Fruit fly (Drosophila melanogaster) whole organism, embryonic: ENCODE results near the gene CG31792.

Experiments
- B-H1 ChIP-seq: fragments of 200-800 bp; sonication (Bioruptor generic); IDR thresholded peaks from 3 replicates; pipeline ENCODE4 v1.3.6; 2022; ENCODE audit warnings: missing biosample characterization, missing genetic modification characterization
- Bgb ChIP-seq: fragments of 200-800 bp; sonication (Bioruptor generic); IDR thresholded peaks from 2 replicates; pipeline ENCODE4 v1.3.6; 2022; ENCODE audit warnings: missing biosample characterization, missing genetic modification characterization; ENCODE audit not compliant: partially characterized antibody
- CG1024 ChIP-seq: fragments of 200-800 bp; sonication (Bioruptor generic); IDR thresholded peaks from 2 replicates; pipeline ENCODE4 v1.3.6; 2022; ENCODE audit warnings: missing biosample characterization, missing genetic modification characterization
- CG10274 ChIP-seq: fragments of 200-800 bp; sonication (Bioruptor generic); optimal IDR thresholded peaks from 3 replicates; lab custom pipeline; 2017; ENCODE audit warnings: missing biosample characterization, mild to moderate bottlenecking, missing genetic modification characterization
- CG10543 ChIP-seq: fragments of 200-800 bp; sonication (Bioruptor generic); optimal IDR thresholded peaks from 3 replicates; lab custom pipeline; 2017; ENCODE audit warnings: missing biosample characterization, mild to moderate bottlenecking, missing genetic modification characterization, moderate library complexity
- CG11085 ChIP-seq: fragments of 200-800 bp; sonication (Bioruptor generic); IDR thresholded peaks from 2 replicates; pipeline ENCODE4 v1.3.6; 2022; ENCODE audit warnings: missing biosample characterization, missing genetic modification characterization
- CG11696 ChIP-seq: fragments of 200-800 bp; sonication (Bioruptor generic); IDR thresholded peaks from 2 replicates; pipeline ENCODE4 v1.3.6; 2022; ENCODE audit warnings: missing biosample characterization, missing genetic modification characterization
- CG12219 ChIP-seq: fragments of 200-800 bp; sonication (Bioruptor generic); optimal IDR thresholded peaks from 3 replicates; lab custom pipeline; 2018; ENCODE audit warnings: missing biosample characterization, mild to moderate bottlenecking, missing genetic modification characterization
- CG14014 ChIP-seq: fragments of 200-800 bp; sonication (Bioruptor generic); IDR thresholded peaks from 2 replicates; pipeline ENCODE4 v1.3.6; 2022; ENCODE audit warnings: missing biosample characterization, missing genetic modification characterization
- CG1603 ChIP-seq: fragments of 200-800 bp; sonication (Bioruptor generic); optimal IDR thresholded peaks from 2 replicates; lab custom pipeline; 2019; ENCODE audit warnings: missing biosample characterization, mild to moderate bottlenecking, missing genetic modification characterization, moderate library complexity
- CG16779 ChIP-seq: fragments of 200-800 bp; sonication (Bioruptor generic); IDR thresholded peaks from 2 replicates; pipeline ENCODE4 v1.3.6; 2022; ENCODE audit warnings: missing biosample characterization, missing genetic modification characterization
- CG17186 ChIP-seq: fragments of 200-800 bp; sonication (Bioruptor generic); optimal IDR thresholded peaks from 3 replicates; lab custom pipeline; 2017; ENCODE audit warnings: missing biosample characterization, missing genetic modification reagents, missing genetic modification characterization
- CG2678 ChIP-seq: fragments of 200-800 bp; sonication (Bioruptor generic); optimal IDR thresholded peaks from 3 replicates; lab custom pipeline; 2019; ENCODE audit warnings: missing biosample characterization, mild to moderate bottlenecking, missing genetic modification characterization, moderate library complexity
- CG31441 ChIP-seq: fragments of 200-800 bp; sonication (Bioruptor generic); IDR thresholded peaks from 2 replicates; pipeline ENCODE4 v1.3.6; 2022; ENCODE audit warnings: missing biosample characterization, missing genetic modification characterization
- CG5245 ChIP-seq: fragments of 200-800 bp; sonication (Bioruptor generic); optimal IDR thresholded peaks from 3 replicates; lab custom pipeline; 2016; ENCODE audit warnings: missing biosample characterization, missing genetic modification characterization
- CG5953 ChIP-seq: fragments of 200-800 bp; sonication (Bioruptor generic); IDR thresholded peaks from 2 replicates; pipeline ENCODE4 v1.3.6; 2022; ENCODE audit warnings: missing biosample characterization, missing genetic modification characterization
- CG6765 ChIP-seq: fragments of 200-800 bp; sonication (Bioruptor generic); optimal IDR thresholded peaks from 3 replicates; lab custom pipeline; 2017; ENCODE audit warnings: missing biosample characterization, mild to moderate bottlenecking, missing genetic modification characterization
- CG8281 ChIP-seq: fragments of 200-800 bp; sonication (Bioruptor generic); optimal IDR thresholded peaks from 2 replicates; lab custom pipeline; 2018; ENCODE audit warnings: missing biosample characterization, mild to moderate bottlenecking, missing genetic modification characterization, moderate library complexity
- Chrac-16 ChIP-seq: fragments of 200-800 bp; sonication (Bioruptor generic); optimal IDR thresholded peaks from 3 replicates; lab custom pipeline; 2016; ENCODE audit warnings: missing biosample characterization, missing genetic modification characterization
- Drgx ChIP-seq: fragments of 200-800 bp; sonication (Bioruptor generic); IDR thresholded peaks from 2 replicates; pipeline ENCODE4 v1.3.6; 2022; ENCODE audit warnings: missing biosample characterization, missing genetic modification characterization
- E2f2 ChIP-seq: fragments of 200-800 bp; sonication (Bioruptor generic); IDR thresholded peaks from 2 replicates; pipeline ENCODE4 v1.3.6; 2022; ENCODE audit warnings: missing biosample characterization, missing genetic modification characterization
- Gug ChIP-seq: fragments of 200-800 bp; sonication (Bioruptor generic); IDR thresholded peaks from 4 replicates; pipeline ENCODE4 v1.3.6; 2022; ENCODE audit warnings: missing biosample characterization, missing genetic modification characterization
- Hey ChIP-seq: fragments of 200-800 bp; sonication (Bioruptor generic); optimal IDR thresholded peaks from 3 replicates; lab custom pipeline; 2018; ENCODE audit warnings: missing biosample characterization, mild to moderate bottlenecking, missing genetic modification characterization
- Hsf ChIP-seq: fragments of 200-800 bp; sonication (Bioruptor generic); optimal IDR thresholded peaks from 3 replicates; lab custom pipeline; 2016; ENCODE audit warnings: missing biosample characterization, missing genetic modification characterization
- Lim3 ChIP-seq: fragments of 200-800 bp; sonication (Bioruptor generic); IDR thresholded peaks from 2 replicates; pipeline ENCODE4 v1.3.6; 2022; ENCODE audit warnings: missing biosample characterization, missing genetic modification characterization
- MBD-R2 ChIP-seq: fragments of 200-800 bp; sonication (Bioruptor generic); IDR thresholded peaks from 2 replicates; pipeline ENCODE4 v1.3.6; 2022; ENCODE audit warnings: missing biosample characterization, missing genetic modification characterization
- Med ChIP-seq: fragments of 200-800 bp; sonication (Bioruptor generic); peaks from one replicate; lab custom pipeline; 2016; ENCODE audit warnings: missing biosample characterization, missing genetic modification characterization, mild to moderate bottlenecking, inconsistent platforms, moderate library complexity
- NFAT ChIP-seq: fragments of 200-800 bp; sonication (Bioruptor generic); IDR thresholded peaks from 2 replicates; pipeline ENCODE4 v1.3.6; 2022; ENCODE audit warnings: missing biosample characterization, missing genetic modification characterization
- Neu2 ChIP-seq: fragments of 200-800 bp; sonication (Bioruptor generic); optimal IDR thresholded peaks from 3 replicates; lab custom pipeline; 2016; ENCODE audit warnings: missing biosample characterization, missing genetic modification characterization, borderline replicate concordance
- Opbp ChIP-seq: fragments of 200-800 bp; sonication (Bioruptor generic); IDR thresholded peaks from 3 replicates; pipeline ENCODE4 v1.3.6; 2022; ENCODE audit warnings: missing biosample characterization, missing genetic modification characterization; ENCODE audit not compliant: partially characterized antibody
- Pdp1 ChIP-seq, 2 experiments: fragments of 200-800 bp; sonication (Bioruptor generic); optimal IDR thresholded peaks; 3 replicates each; lab custom pipeline; 2016; ENCODE audit warnings: missing biosample characterization in 2 of 2, missing genetic modification characterization in 2 of 2, mild to moderate bottlenecking in 1 of 2, moderate library complexity in 1 of 2
- Poxn ChIP-seq: fragments of 200-800 bp; sonication (Bioruptor generic); IDR thresholded peaks from 2 replicates; pipeline ENCODE4 v1.3.6; 2022; ENCODE audit warnings: missing biosample characterization, missing genetic modification characterization
- Rx ChIP-seq: fragments of 200-800 bp; sonication (Bioruptor generic); IDR thresholded peaks from 2 replicates; pipeline ENCODE4 v1.3.6; 2022; ENCODE audit warnings: missing biosample characterization, missing genetic modification characterization
- Stat92E ChIP-seq, 3 experiments: fragments of >200 bp in 2 of 3; fragments of 200-800 bp in 1 of 3; sonication (Bioruptor generic) in 1 of 3; optimal IDR thresholded peaks; 2 replicates each; lab custom pipeline; 2017 to 2019; ENCODE audit warnings: missing biosample characterization in 3 of 3, missing genetic modification characterization in 3 of 3, mild to moderate bottlenecking in 1 of 3, moderate library complexity in 1 of 3
- TFAM ChIP-seq: fragments of 200-800 bp; sonication (Bioruptor generic); optimal IDR thresholded peaks from 2 replicates; lab custom pipeline; 2017; ENCODE audit warnings: missing biosample characterization, missing genetic modification characterization, inconsistent platforms
- Xbp1 ChIP-seq: fragments of 200-800 bp; sonication (Bioruptor generic); optimal IDR thresholded peaks from 3 replicates; lab custom pipeline; 2016; ENCODE audit warnings: missing biosample characterization, mild to moderate bottlenecking, missing genetic modification characterization
- bigmax ChIP-seq: fragments of 200-800 bp; sonication (Bioruptor generic); optimal IDR thresholded peaks from 2 replicates; lab custom pipeline; 2018; ENCODE audit warnings: missing biosample characterization, mild to moderate bottlenecking, missing genetic modification characterization
- chinmo ChIP-seq: fragments of 200-800 bp; sonication (Bioruptor generic); IDR thresholded peaks from 4 replicates; pipeline ENCODE4 v1.3.6; 2022; ENCODE audit warnings: missing biosample characterization, missing genetic modification characterization; ENCODE audit not compliant: partially characterized antibody
- crp ChIP-seq, 2 experiments: fragments of 200-800 bp; sonication (Bioruptor generic); optimal IDR thresholded peaks; 2 replicates in 1 of 2; 3 replicates in 1 of 2; lab custom pipeline; 2017; ENCODE audit warnings: missing biosample characterization in 2 of 2, missing genetic modification characterization in 2 of 2, mild to moderate bottlenecking in 1 of 2, moderate library complexity in 1 of 2
- exex ChIP-seq: fragments of 200-800 bp; sonication (Bioruptor generic); optimal IDR thresholded peaks from 4 replicates; lab custom pipeline; 2018; ENCODE audit warnings: missing biosample characterization, mild to moderate bottlenecking, missing genetic modification characterization, moderate library complexity
- eyg ChIP-seq: fragments of 200-800 bp; sonication (Bioruptor generic); optimal IDR thresholded peaks from 3 replicates; lab custom pipeline; 2016; ENCODE audit warnings: missing biosample characterization, missing genetic modification characterization
- fd102C ChIP-seq: fragments of 200-800 bp; sonication (Bioruptor generic); optimal IDR thresholded peaks from 2 replicates; lab custom pipeline; 2018; ENCODE audit warnings: missing biosample characterization, mild to moderate bottlenecking, missing genetic modification characterization, moderate library complexity
- grn ChIP-seq: fragments of 200-800 bp; sonication (Bioruptor generic); optimal IDR thresholded peaks from 3 replicates; lab custom pipeline; 2017; ENCODE audit warnings: missing biosample characterization, missing genetic modification characterization
- h ChIP-seq: fragments of >200 bp; optimal IDR thresholded peaks from 2 replicates; lab custom pipeline; 2017
- jing ChIP-seq: fragments of 200-800 bp; sonication (Bioruptor generic); optimal IDR thresholded peaks from 2 replicates; lab custom pipeline; 2018; ENCODE audit warnings: missing biosample characterization, mild to moderate bottlenecking, missing genetic modification characterization
- nerfin-2 ChIP-seq: fragments of 200-800 bp; sonication (Bioruptor generic); IDR thresholded peaks from 2 replicates; pipeline ENCODE4 v1.3.6; 2022; ENCODE audit warnings: missing biosample characterization, missing genetic modification characterization; ENCODE audit not compliant: partially characterized antibody
- psq ChIP-seq: fragments of 200-800 bp; sonication (Bioruptor generic); optimal IDR thresholded peaks from 2 replicates; lab custom pipeline; 2017; ENCODE audit warnings: missing biosample characterization, missing genetic modification characterization
- schlank ChIP-seq: fragments of 200-800 bp; sonication (Bioruptor generic); optimal IDR thresholded peaks from 2 replicates; lab custom pipeline; 2018; ENCODE audit warnings: missing biosample characterization, mild to moderate bottlenecking, missing genetic modification characterization
- sima ChIP-seq: fragments of 200-800 bp; sonication (Bioruptor generic); optimal IDR thresholded peaks from 2 replicates; lab custom pipeline; 2016; ENCODE audit warnings: missing biosample characterization, missing genetic modification characterization
- z ChIP-seq: fragments of 200-800 bp; sonication (Bioruptor generic); IDR thresholded peaks from 3 replicates; pipeline ENCODE4 v1.3.6; 2022; ENCODE audit warnings: missing biosample characterization, missing genetic modification characterization

The CG31792 gene

DNA sequence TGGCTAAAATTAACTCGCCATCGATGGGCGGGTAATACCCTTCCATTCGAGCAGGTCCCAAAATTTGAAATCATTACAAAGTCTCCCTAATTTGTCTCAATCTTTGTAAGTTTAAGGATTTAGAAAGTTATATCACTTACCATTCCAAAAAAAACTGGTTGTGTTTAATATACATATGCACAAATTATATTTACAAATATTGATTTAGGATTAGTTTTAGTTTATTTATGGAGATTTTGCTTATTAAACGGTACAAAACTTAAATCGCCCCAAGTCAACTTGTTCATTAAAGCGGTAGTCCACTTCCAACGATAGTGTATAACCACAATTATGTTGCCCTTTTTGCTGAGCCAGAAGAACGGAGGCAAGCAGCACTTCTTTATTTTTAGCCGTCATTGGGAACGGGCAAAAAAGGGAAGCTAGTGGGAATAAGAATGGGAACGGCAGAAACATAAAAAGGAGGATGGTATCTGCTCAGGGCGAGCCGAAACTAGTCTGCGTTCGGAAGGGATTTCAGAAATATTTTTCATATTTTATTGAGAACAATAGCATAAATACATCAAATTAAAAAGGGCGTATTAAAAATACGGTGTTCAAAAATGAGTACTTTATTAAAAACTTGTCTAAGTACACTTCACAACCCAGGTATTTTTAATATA, 49.1 kb upstream of the CG31792 start (continued):
- TF ChIP-seq nerfin-2 (no peak), CG14014 (GFP tag; lab: Robert Waterston, UW) (no peak), crp (GFP tag; optimal IDR thresholded peaks at IDR 0.05; lab: Kevin White, UChicago) (no peak), z (GFP tag; lab: Robert Waterston, UW) (no peak), CG12219 (peak; percentile 70), chinmo (GFP tag; lab: Robert Waterston, UW) (no peak), jing (GFP tag; lab: Kevin White, UChicago) (peak; percentile 25), psq (GFP tag; lab: Kevin White, UChicago) (peak; percentile 48), bigmax (GFP tag; lab: Kevin White, UChicago) (no peak), Poxn (no peak), CG1603 (tag; lab: Kevin White, UChicago) (peak; percentile 57), B-H1 (GFP tag; lab: Robert Waterston, UW) (peak; percentile 50; the same call in 2 of the 3 replicates), CG5245 (GFP tag; lab: Kevin White, UChicago) (peak; percentile 8), schlank (tag; lab: Kevin White, UChicago) (no peak), Neu2 (GFP tag; lab: Kevin White, UChicago) (no peak), NFAT (GFP tag; lab: Robert Waterston, UW) (no peak), CG8281 (tag; lab: Kevin White, UChicago) (peak; percentile 17), CG5953 (GFP tag; lab: Robert Waterston, UW) (no peak), Chrac-16 (GFP tag; lab: Kevin White, UChicago) (peak; percentile 54), Rx (GFP tag; lab: Robert Waterston, UW) (no peak), sima (GFP tag; lab: Kevin White, UChicago) (no peak), Opbp (GFP tag; lab: Robert Waterston, UW) (no peak), Med (GFP tag; lab: Kevin White, UChicago) (peak; percentile 56), CG6765 (no peak), CG1024 (GFP tag; lab: Robert Waterston, UW) (no peak), Lim3 (GFP tag; lab: Robert Waterston, UW) (no peak), Gug (GFP tag; lab: Robert Waterston, UW) (no peak), Bgb (GFP tag; lab: Robert Waterston, UW) (no peak), grn (GFP tag; lab: Kevin White, UChicago) (no peak), Hey (tag; lab: Kevin White, UChicago) (no peak), CG11085 (GFP tag; lab: Robert Waterston, UW) (no peak), CG11696 (GFP tag; lab: Robert Waterston, UW) (0 out of 2 replicates have a peak, but pooled peaks have one; percentile 22), CG2678 (tag; lab: Kevin White, UChicago) (peak; percentile 83), Hsf (GFP tag; lab: Kevin White, UChicago) (peak; percentile 68), Stat92E (GFP tag; optimal IDR thresholded peaks at IDR 0.05; lab: Kevin White, UChicago) (peak in 1 of 3 experiments; percentile 46), Xbp1 (GFP tag; lab: Kevin White, UChicago) (peak; percentile 56), h (lab: Kevin White, UChicago) (no peak), TFAM (no peak), CG17186 (peak; percentile 17), MBD-R2 (GFP tag; lab: Robert Waterston, UW) (no peak), CG16779 (GFP tag; lab: Robert Waterston, UW) (no peak), E2f2 (GFP tag; lab: Robert Waterston, UW) (no peak), Drgx (peak; percentile 66; the same call in 1 of the 2 replicates), fd102C (GFP tag; lab: Kevin White, UChicago) (no peak), exex (tag; lab: Kevin White, UChicago) (no peak), CG10274 (GFP tag; lab: Kevin White, UChicago) (no peak), eyg (GFP tag; lab: Kevin White, UChicago) (no peak), CG10543 (GFP tag; lab: Kevin White, UChicago) (peak; percentile 41), Pdp1 (GFP tag; optimal IDR thresholded peaks at IDR 0.05; lab: Kevin White, UChicago) (peak; percentile 39 to 53), CG31441 (GFP tag; lab: Robert Waterston, UW) (peak; percentile 76)
